Worm (Caenorhabditis elegans) whole organism, L1 larva: ENCODE measurements around the gene msp-113.

Source experiments
- aha-1 ChIP-seq: fragments of 150-350 bp; optimal IDR thresholded peaks from 2 replicates; lab custom pipeline; 2014; ENCODE audit warnings: missing biosample characterization, missing genetic modification characterization
- ceh-88 ChIP-seq: fragments of 200-800 bp; sonication (Bioruptor generic); IDR thresholded peaks from 2 replicates; pipeline ENCODE4 v1.3.6; 2022; ENCODE audit warnings: missing genetic modification characterization, missing compliant biosample characterization
- efl-1 ChIP-seq, 4 experiments: fragments of 150-350 bp; optimal IDR thresholded peaks in 3 of 4; peaks in 1 of 4; 1 replicate in 1 of 4; 2 replicates in 3 of 4; lab custom pipeline; 2014; ENCODE audit warnings: missing biosample characterization in 2 of 4, missing genetic modification characterization in 2 of 4, missing genetic modification reagents in 2 of 4
- elt-2 ChIP-seq: sonication (generic microtip); optimal IDR thresholded peaks from 2 replicates; lab custom pipeline; 2016; ENCODE audit warnings: missing genetic modification characterization, mild to moderate bottlenecking, inconsistent platforms, missing compliant biosample characterization, missing genetic modification reagents
- lin-15B ChIP-seq: fragments of 150-350 bp; sonication (generic microtip); optimal IDR thresholded peaks from 3 replicates; lab custom pipeline; 2014; ENCODE audit warnings: missing biosample characterization, missing genetic modification characterization
- mdl-1 ChIP-seq, 2 experiments: fragments of 150-350 bp; optimal IDR thresholded peaks; 2 replicates each; lab custom pipeline; 2014 to 2017; ENCODE audit warnings: missing biosample characterization in 2 of 2, missing genetic modification characterization in 2 of 2, inconsistent platforms in 1 of 2
- mep-1 ChIP-seq: fragments of 150-350 bp; optimal IDR thresholded peaks from 2 replicates; lab custom pipeline; 2014; ENCODE audit warnings: missing biosample characterization, missing genetic modification characterization
- nhr-11 ChIP-seq: fragments of 150-350 bp; optimal IDR thresholded peaks from 2 replicates; lab custom pipeline; 2014; ENCODE audit warnings: missing biosample characterization, missing genetic modification characterization
- nhr-85 ChIP-seq: sonication (generic microtip); peaks from one replicate; lab custom pipeline; 2016; ENCODE audit warnings: missing genetic modification characterization, inconsistent platforms, missing compliant biosample characterization
- snu-23 ChIP-seq: sonication (generic microtip); optimal IDR thresholded peaks from 2 replicates; lab custom pipeline; 2016; ENCODE audit warnings: missing genetic modification characterization, missing compliant biosample characterization
- sox-4 ChIP-seq: sonication (generic microtip); optimal IDR thresholded peaks from 2 replicates; lab custom pipeline; 2016; ENCODE audit warnings: missing genetic modification characterization, missing compliant biosample characterization
- zag-1 ChIP-seq: fragments of 150-350 bp; optimal IDR thresholded peaks from 2 replicates; lab custom pipeline; 2014; ENCODE audit warnings: missing biosample characterization, missing genetic modification characterization

ce11 chrIV:5333484-5333883 is 35.7 kb downstream of the msp-113 start:
- no peak for TF ChIP-seq aha-1
- TF ChIP-seq mep-1 (tag; lab: Kevin White, UChicago): no peak
- TF ChIP-seq nhr-11 (tag; lab: Kevin White, UChicago): no peak
- TF ChIP-seq efl-1 (optimal IDR thresholded peaks at IDR 0.05; lab: Kevin White, UChicago): no peak
- TF ChIP-seq efl-1 (GFP tag; optimal IDR thresholded peaks at IDR 0.05 in 1 of 2; lab: Kevin White, UChicago): no peak
- no peak for TF ChIP-seq zag-1 (tag; lab: Kevin White, UChicago)
- no peak for TF ChIP-seq lin-15B
- TF ChIP-seq sox-4 (tag; lab: Kevin White, UChicago): no peak
- TF ChIP-seq elt-2 (tag; lab: Kevin White, UChicago): no peak
- no peak for TF ChIP-seq ceh-88 (GFP tag; lab: Robert Waterston, UW)
- peak; percentile 55 for TF ChIP-seq nhr-85 (tag; lab: Kevin White, UChicago)
- no peak for TF ChIP-seq snu-23 (GFP tag; lab: Kevin White, UChicago)
- TF ChIP-seq mdl-1 (tag; optimal IDR thresholded peaks at IDR 0.05; lab: Kevin White, UChicago): no peak
